Fruit fly (Drosophila melanogaster): ENCODE results near the gene msl-1.

The msl-1 gene

dm6 chr2L:18665952-18666606, 22.5 kb downstream of the msl-1 start:
- TF ChIP-seq CTCF (optimal IDR thresholded peaks at IDR 0.05) (peak; percentile 93 to 97), CG8478 (optimal IDR thresholded peaks at IDR 0.05) (no peak)

- TF ChIP-seq CG8478 (optimal IDR thresholded peaks at IDR 0.05) (no peak), CTCF (optimal IDR thresholded peaks at IDR 0.05) (no peak)
Measured at dm6 chr2L:18664707-18665550, 23.7 kb downstream of the msl-1 start.

- no peak for TF ChIP-seq CG8478 (optimal IDR thresholded peaks at IDR 0.05)
- no peak for TF ChIP-seq CTCF (optimal IDR thresholded peaks at IDR 0.05)
Measured at dm6 chr2L:18663395-18663794, 25.2 kb downstream of the msl-1 start.

- no peak for TF ChIP-seq CG8478 (optimal IDR thresholded peaks at IDR 0.05)
- TF ChIP-seq CTCF (optimal IDR thresholded peaks at IDR 0.05): no peak
Measured at dm6 chr2L:18658108-18658507, 30.5 kb downstream of the msl-1 start.

dm6 chr2L:18656691-18657237, 31.8 kb downstream of the msl-1 start:
- TF ChIP-seq CTCF (optimal IDR thresholded peaks at IDR 0.05): no peak
- TF ChIP-seq CG8478 (optimal IDR thresholded peaks at IDR 0.05): no peak

- TF ChIP-seq CTCF (optimal IDR thresholded peaks at IDR 0.05) (no peak), CG8478 (optimal IDR thresholded peaks at IDR 0.05) (no peak)
Measured at dm6 chr2L:18653328-18653675, 35.3 kb downstream of the msl-1 start.

dm6 chr2L:18652663-18653327, 35.8 kb downstream of the msl-1 start, which contains the start of gene Cyp310a1:
TSS of gene Cyp310a1 (minus strand) at chr2L:18653010.
- TF ChIP-seq CTCF (optimal IDR thresholded peaks at IDR 0.05) (no peak), CG8478 (optimal IDR thresholded peaks at IDR 0.05) (no peak)

- TF ChIP-seq CG8478 (optimal IDR thresholded peaks at IDR 0.05): no peak
- TF ChIP-seq CTCF (optimal IDR thresholded peaks at IDR 0.05): no peak
Measured at dm6 chr2L:18647857-18648652, 40.5 kb downstream of the msl-1 start.

dm6 chr2L:18645468-18645867, 43.1 kb downstream of the msl-1 start:
- TF ChIP-seq CG8478 (optimal IDR thresholded peaks at IDR 0.05) (no peak), CTCF (optimal IDR thresholded peaks at IDR 0.05) (no peak)

dm6 chr2L:18641087-18641486, 47.5 kb downstream of the msl-1 start:
- TF ChIP-seq CG8478 (optimal IDR thresholded peaks at IDR 0.05) (no peak), CTCF (optimal IDR thresholded peaks at IDR 0.05) (no peak)

dm6 chr2L:18638945-18639344, 49.7 kb downstream of the msl-1 start:
- no peak for TF ChIP-seq CG8478 (optimal IDR thresholded peaks at IDR 0.05)
- TF ChIP-seq CTCF (optimal IDR thresholded peaks at IDR 0.05): no peak
